Fruit fly (Drosophila melanogaster) whole organism, embryonic: ENCODE results near the gene CG5191.

ENCODE experiments used
- Aef1 ChIP-seq: fragments of 200-800 bp; sonication (Bioruptor generic); IDR thresholded peaks from 3 replicates; pipeline ENCODE4 v1.3.6; 2022; ENCODE audit warnings: missing biosample characterization, missing genetic modification characterization
- Antp ChIP-seq: fragments of 200-800 bp; sonication (Bioruptor generic); optimal IDR thresholded peaks from 3 replicates; lab custom pipeline; 2016; ENCODE audit warnings: missing biosample characterization, missing genetic modification characterization
- Asciz ChIP-seq: fragments of 200-800 bp; sonication (Bioruptor generic); optimal IDR thresholded peaks from 2 replicates; lab custom pipeline; 2017; ENCODE audit warnings: missing biosample characterization, mild to moderate bottlenecking, missing genetic modification characterization, missing genetic modification reagents
- CG11504 ChIP-seq: fragments of 200-800 bp; sonication (Bioruptor generic); optimal IDR thresholded peaks from 3 replicates; lab custom pipeline; 2019; ENCODE audit warnings: missing biosample characterization, mild to moderate bottlenecking, missing genetic modification characterization, moderate library complexity
- CG13894 ChIP-seq: fragments of 200-800 bp; sonication (Bioruptor generic); optimal IDR thresholded peaks from 3 replicates; lab custom pipeline; 2018; ENCODE audit warnings: missing biosample characterization, mild to moderate bottlenecking, missing genetic modification characterization, moderate library complexity
- CG14667 ChIP-seq: fragments of 200-800 bp; sonication (Bioruptor generic); IDR thresholded peaks from 2 replicates; pipeline ENCODE4 v1.3.6; 2022; ENCODE audit warnings: missing biosample characterization, missing genetic modification characterization
- CG14710 ChIP-seq: fragments of 200-800 bp; sonication (Bioruptor generic); optimal IDR thresholded peaks from 3 replicates; lab custom pipeline; 2019; ENCODE audit warnings: missing biosample characterization, mild to moderate bottlenecking, missing genetic modification characterization, moderate library complexity
- CG15269 ChIP-seq: fragments of 200-800 bp; sonication (Bioruptor generic); optimal IDR thresholded peaks from 2 replicates; lab custom pipeline; 2018; ENCODE audit warnings: missing biosample characterization, mild to moderate bottlenecking, missing genetic modification characterization, moderate library complexity
- CG16779 ChIP-seq: fragments of 200-800 bp; sonication (Bioruptor generic); IDR thresholded peaks from 2 replicates; pipeline ENCODE4 v1.3.6; 2022; ENCODE audit warnings: missing biosample characterization, missing genetic modification characterization
- CG17361 ChIP-seq: fragments of 200-800 bp; sonication (Bioruptor generic); IDR thresholded peaks from 3 replicates; pipeline ENCODE4 v1.3.6; 2022; ENCODE audit warnings: missing biosample characterization, missing genetic modification characterization
- CG17568 ChIP-seq: fragments of 200-800 bp; sonication (Bioruptor generic); optimal IDR thresholded peaks from 2 replicates; lab custom pipeline; 2018; ENCODE audit warnings: missing biosample characterization, mild to moderate bottlenecking, missing genetic modification characterization, moderate library complexity
- CG1792 ChIP-seq: fragments of 200-800 bp; sonication (Bioruptor generic); optimal IDR thresholded peaks from 2 replicates; lab custom pipeline; 2016; ENCODE audit warnings: missing biosample characterization, missing genetic modification characterization
- CG31388 ChIP-seq: fragments of 200-800 bp; sonication (Bioruptor generic); optimal IDR thresholded peaks from 2 replicates; lab custom pipeline; 2016; ENCODE audit warnings: missing biosample characterization, missing genetic modification characterization
- CG34422 ChIP-seq: fragments of 200-800 bp; sonication (Bioruptor generic); IDR thresholded peaks from 3 replicates; pipeline ENCODE4 v1.3.6; 2022; ENCODE audit warnings: missing biosample characterization, missing genetic modification characterization
- CG4282 ChIP-seq: fragments of 200-800 bp; sonication (Bioruptor generic); optimal IDR thresholded peaks from 2 replicates; lab custom pipeline; 2016; ENCODE audit warnings: missing biosample characterization, missing genetic modification characterization
- CG5245 ChIP-seq: fragments of 200-800 bp; sonication (Bioruptor generic); optimal IDR thresholded peaks from 3 replicates; lab custom pipeline; 2016; ENCODE audit warnings: missing biosample characterization, missing genetic modification characterization
- CG7357 ChIP-seq: fragments of 200-800 bp; sonication (Bioruptor generic); IDR thresholded peaks from 3 replicates; pipeline ENCODE4 v1.3.6; 2022; ENCODE audit warnings: missing biosample characterization, missing genetic modification characterization
- CG7556 ChIP-seq: fragments of 200-800 bp; sonication (Bioruptor generic); optimal IDR thresholded peaks from 2 replicates; lab custom pipeline; 2017; ENCODE audit warnings: missing biosample characterization, mild to moderate bottlenecking, missing genetic modification characterization
- CG7928 ChIP-seq: fragments of 200-800 bp; sonication (Bioruptor generic); optimal IDR thresholded peaks from 2 replicates; lab custom pipeline; 2017; ENCODE audit warnings: missing biosample characterization, mild to moderate bottlenecking, missing genetic modification characterization
- CG8290 ChIP-seq, 3 experiments: fragments of 200-800 bp; sonication (Bioruptor generic); optimal IDR thresholded peaks; 2 replicates each; lab custom pipeline; 2016 to 2019; ENCODE audit warnings: missing biosample characterization in 3 of 3, missing genetic modification characterization in 3 of 3, mild to moderate bottlenecking in 2 of 3, moderate library complexity in 1 of 3
- CG8478 ChIP-seq: fragments of >200 bp; optimal IDR thresholded peaks from 2 replicates; lab custom pipeline; 2018
- CTCF ChIP-seq: fragments of 200-800 bp; sonication (Bioruptor generic); optimal IDR thresholded peaks from 2 replicates; lab custom pipeline; 2017; ENCODE audit warnings: missing biosample characterization, mild to moderate bottlenecking, missing genetic modification characterization, moderate library complexity
- Hey ChIP-seq: fragments of 200-800 bp; sonication (Bioruptor generic); optimal IDR thresholded peaks from 3 replicates; lab custom pipeline; 2018; ENCODE audit warnings: missing biosample characterization, mild to moderate bottlenecking, missing genetic modification characterization
- HmgZ ChIP-seq: fragments of 200-800 bp; sonication (Bioruptor generic); optimal IDR thresholded peaks from 2 replicates; lab custom pipeline; 2018; ENCODE audit warnings: missing biosample characterization, mild to moderate bottlenecking, missing genetic modification characterization
- Mrtf ChIP-seq: fragments of 200-800 bp; sonication (Bioruptor generic); IDR thresholded peaks from 3 replicates; pipeline ENCODE4 v1.3.6; 2022; ENCODE audit warnings: missing biosample characterization, missing genetic modification characterization
- NK7.1 ChIP-seq: fragments of 200-800 bp; sonication (Bioruptor generic); optimal IDR thresholded peaks from 3 replicates; lab custom pipeline; 2016; ENCODE audit warnings: missing biosample characterization, missing genetic modification characterization
- Nf-YA ChIP-seq: fragments of 200-800 bp; sonication (Bioruptor generic); IDR thresholded peaks from 2 replicates; pipeline ENCODE4 v1.3.6; 2022; ENCODE audit warnings: missing biosample characterization, missing genetic modification characterization
- Pdp1 ChIP-seq, 2 experiments: fragments of 200-800 bp; sonication (Bioruptor generic); optimal IDR thresholded peaks; 3 replicates each; lab custom pipeline; 2016; ENCODE audit warnings: missing biosample characterization in 2 of 2, missing genetic modification characterization in 2 of 2, mild to moderate bottlenecking in 1 of 2, moderate library complexity in 1 of 2
- Rx ChIP-seq: fragments of 200-800 bp; sonication (Bioruptor generic); IDR thresholded peaks from 2 replicates; pipeline ENCODE4 v1.3.6; 2022; ENCODE audit warnings: missing biosample characterization, missing genetic modification characterization
- Side ChIP-seq: fragments of 200-800 bp; sonication (Bioruptor generic); optimal IDR thresholded peaks from 2 replicates; lab custom pipeline; 2016; ENCODE audit warnings: missing biosample characterization, missing genetic modification characterization
- Six4 ChIP-seq: fragments of 200-800 bp; sonication (Bioruptor generic); optimal IDR thresholded peaks from 2 replicates; lab custom pipeline; 2016; ENCODE audit warnings: missing biosample characterization, missing genetic modification characterization
- Trl ChIP-seq, 3 experiments: fragments of >200 bp in 2 of 3; fragments of 200-800 bp in 1 of 3; sonication (Bioruptor generic) in 1 of 3; optimal IDR thresholded peaks; 2 replicates in 1 of 3; 3 replicates in 2 of 3; lab custom pipeline; 2016 to 2017; ENCODE audit warnings: missing biosample characterization in 1 of 3, missing genetic modification characterization in 1 of 3
- ap ChIP-seq: fragments of 200-800 bp; sonication (Bioruptor generic); IDR thresholded peaks from 2 replicates; pipeline ENCODE4 v1.3.6; 2022; ENCODE audit warnings: missing biosample characterization, missing genetic modification characterization
- az2 ChIP-seq: fragments of 200-800 bp; sonication (Bioruptor generic); optimal IDR thresholded peaks from 3 replicates; lab custom pipeline; 2016; ENCODE audit warnings: missing biosample characterization, missing genetic modification characterization
- br ChIP-seq: fragments of >200 bp; optimal IDR thresholded peaks from 2 replicates; lab custom pipeline; 2017
- ci ChIP-seq: fragments of 200-800 bp; sonication (Bioruptor generic); IDR thresholded peaks from 3 replicates; pipeline ENCODE4 v1.3.6; 2022; ENCODE audit warnings: missing biosample characterization, missing genetic modification characterization
- disco-r ChIP-seq: fragments of 200-800 bp; sonication (Bioruptor generic); optimal IDR thresholded peaks from 2 replicates; lab custom pipeline; 2016; ENCODE audit warnings: missing biosample characterization, missing genetic modification characterization
- ewg ChIP-seq: fragments of 200-800 bp; sonication (Bioruptor generic); optimal IDR thresholded peaks from 3 replicates; lab custom pipeline; 2017; ENCODE audit warnings: mild to moderate bottlenecking, missing biosample characterization, missing genetic modification reagents, missing genetic modification characterization
- eyg ChIP-seq: fragments of 200-800 bp; sonication (Bioruptor generic); optimal IDR thresholded peaks from 3 replicates; lab custom pipeline; 2016; ENCODE audit warnings: missing biosample characterization, missing genetic modification characterization
- fd64A ChIP-seq: fragments of 200-800 bp; sonication (Bioruptor generic); optimal IDR thresholded peaks from 3 replicates; lab custom pipeline; 2018; ENCODE audit warnings: missing biosample characterization, mild to moderate bottlenecking, missing genetic modification characterization
- gcm ChIP-seq: fragments of 200-800 bp; sonication (Bioruptor generic); optimal IDR thresholded peaks from 2 replicates; lab custom pipeline; 2019; ENCODE audit warnings: missing biosample characterization, mild to moderate bottlenecking, missing genetic modification characterization, moderate library complexity
- inv ChIP-seq: fragments of 200-800 bp; sonication (Bioruptor generic); IDR thresholded peaks from 2 replicates; pipeline ENCODE4 v1.3.6; 2022; ENCODE audit warnings: missing biosample characterization, missing genetic modification characterization; ENCODE audit not compliant: partially characterized antibody
- jing ChIP-seq: fragments of 200-800 bp; sonication (Bioruptor generic); optimal IDR thresholded peaks from 2 replicates; lab custom pipeline; 2018; ENCODE audit warnings: missing biosample characterization, mild to moderate bottlenecking, missing genetic modification characterization
- kah ChIP-seq: fragments of 200-800 bp; sonication (Bioruptor generic); optimal IDR thresholded peaks from 2 replicates; lab custom pipeline; 2018; ENCODE audit warnings: missing biosample characterization, mild to moderate bottlenecking, missing genetic modification characterization
- mirr ChIP-seq: fragments of 200-800 bp; sonication (Bioruptor generic); optimal IDR thresholded peaks from 3 replicates; lab custom pipeline; 2018; ENCODE audit warnings: missing biosample characterization, mild to moderate bottlenecking, missing genetic modification characterization
- nerfin-2 ChIP-seq: fragments of 200-800 bp; sonication (Bioruptor generic); IDR thresholded peaks from 2 replicates; pipeline ENCODE4 v1.3.6; 2022; ENCODE audit warnings: missing biosample characterization, missing genetic modification characterization; ENCODE audit not compliant: partially characterized antibody
- peb ChIP-seq: fragments of 200-800 bp; sonication (Bioruptor generic); IDR thresholded peaks from 2 replicates; pipeline ENCODE4 v1.3.6; 2022; ENCODE audit warnings: missing biosample characterization, missing genetic modification characterization
- pho ChIP-seq: fragments of 200-800 bp; sonication (Bioruptor generic); optimal IDR thresholded peaks from 2 replicates; lab custom pipeline; 2016; ENCODE audit warnings: missing biosample characterization, missing genetic modification characterization
- prd ChIP-seq, 3 experiments: fragments of >200 bp in 2 of 3; fragments of 200-800 bp in 1 of 3; sonication (Bioruptor generic) in 1 of 3; optimal IDR thresholded peaks in 2 of 3; IDR thresholded peaks in 1 of 3; 2 replicates in 2 of 3; 3 replicates in 1 of 3; pipeline versions ENCODE4 v1.3.6 to Lab custom; 2017 to 2022; ENCODE audit warnings: missing biosample characterization in 1 of 3, missing genetic modification characterization in 1 of 3
- ranshi ChIP-seq: fragments of 200-800 bp; sonication (Bioruptor generic); IDR thresholded peaks from 2 replicates; pipeline ENCODE4 v1.3.6; 2022; ENCODE audit warnings: missing biosample characterization, missing genetic modification characterization

Gene CG5191

DNA sequence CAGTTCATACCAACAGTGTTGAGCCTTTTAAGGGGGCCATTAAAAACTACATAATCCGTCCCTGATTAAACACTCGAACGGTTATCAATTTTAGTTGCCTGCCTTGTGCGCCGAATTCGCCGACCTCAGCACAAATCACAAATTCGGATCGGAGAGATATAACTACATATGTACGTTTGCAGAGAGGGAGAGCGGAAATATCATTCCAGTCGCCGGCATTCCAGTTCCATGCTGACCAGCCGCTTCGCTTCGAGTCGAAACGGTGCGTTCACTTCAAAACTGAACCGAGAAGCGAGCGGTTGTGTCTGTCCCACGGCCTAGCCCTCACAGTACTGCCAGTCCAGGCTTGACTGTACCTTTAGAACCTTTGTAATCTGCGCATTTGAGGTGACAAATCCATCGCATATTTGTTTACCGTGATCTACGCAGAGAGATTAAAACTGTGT lies 13.9 kb downstream of the CG5191 start (continued):
- TF ChIP-seq nerfin-2 (GFP tag; lab: Robert Waterston, UW), result no peak
- peak; percentile 54 for TF ChIP-seq Side

DNA sequence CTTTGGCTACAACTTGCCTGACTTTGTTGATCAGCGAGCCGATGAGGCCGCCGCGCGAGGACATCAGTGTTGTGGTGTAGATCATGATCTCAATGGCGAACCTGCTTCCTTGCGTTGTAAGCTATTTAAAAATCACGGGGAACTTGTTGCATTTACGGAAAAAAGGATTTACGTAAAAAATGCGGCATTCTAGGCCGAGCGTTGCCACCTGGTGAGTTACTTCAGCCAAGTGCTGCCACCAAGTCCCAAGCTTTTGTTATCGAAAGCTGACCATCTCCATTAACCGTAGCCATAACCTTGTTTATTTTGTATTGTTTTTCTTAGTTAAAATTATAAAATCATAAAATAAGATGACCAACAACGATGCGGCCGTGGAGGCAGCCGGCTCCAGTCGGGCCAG lies 16.1 kb downstream of the CG5191 start, which contains the start of the genes TFAM and CG5412:
TFAM (minus strand) TSS at position 222 of the 400 bp plus-strand sequence.
CG5412 (plus strand) TSS at position 265 of the 400 bp plus-strand sequence.
- no peak for TF ChIP-seq CG13894 (tag; lab: Kevin White, UChicago)
- no peak for TF ChIP-seq Antp (GFP tag; lab: Kevin White, UChicago)
- TF ChIP-seq CG5245 (GFP tag; lab: Kevin White, UChicago), result no peak
- 0 out of 3 replicates have a peak, but pooled peaks have one; percentile 9 for TF ChIP-seq ci (GFP tag; lab: Robert Waterston, UW)
- TF ChIP-seq CG14710 (tag; lab: Kevin White, UChicago), result peak; percentile 21
- TF ChIP-seq ap (GFP tag; lab: Robert Waterston, UW), result no peak
- no peak for TF ChIP-seq inv (GFP tag; lab: Robert Waterston, UW)
- no peak for TF ChIP-seq Trl (optimal IDR thresholded peaks at IDR 0.05; lab: Kevin White, UChicago)
- no peak for TF ChIP-seq Trl (GFP tag; optimal IDR thresholded peaks at IDR 0.05; lab: Kevin White, UChicago)
- no peak for TF ChIP-seq CG8290 (GFP tag; optimal IDR thresholded peaks at IDR 0.05; lab: Kevin White, UChicago)
- no peak for TF ChIP-seq CG8290 (tag; optimal IDR thresholded peaks at IDR 0.05; lab: Kevin White, UChicago)
- no peak for TF ChIP-seq az2 (GFP tag; lab: Kevin White, UChicago)
- no peak for TF ChIP-seq CTCF (GFP tag; lab: Kevin White, UChicago)
- TF ChIP-seq fd64A (GFP tag; lab: Kevin White, UChicago), result no peak
- TF ChIP-seq Rx, result no peak
- no peak for TF ChIP-seq mirr (GFP tag; lab: Kevin White, UChicago)
- no peak for TF ChIP-seq Mrtf (GFP tag; lab: Robert Waterston, UW)
- no peak for TF ChIP-seq CG7928 (GFP tag; lab: Kevin White, UChicago)
- no peak for TF ChIP-seq Hey (tag; lab: Kevin White, UChicago)
- TF ChIP-seq ranshi, result no peak
- TF ChIP-seq pho (GFP tag; lab: Kevin White, UChicago), result no peak
- TF ChIP-seq jing (GFP tag; lab: Kevin White, UChicago), result no peak
- TF ChIP-seq peb (GFP tag; lab: Robert Waterston, UW), result no peak
- no peak for TF ChIP-seq Aef1 (GFP tag; lab: Robert Waterston, UW)
- TF ChIP-seq CG1792 (GFP tag; lab: Kevin White, UChicago), result no peak
- TF ChIP-seq CG17568, result no peak
- TF ChIP-seq Pdp1 (GFP tag; optimal IDR thresholded peaks at IDR 0.05; lab: Kevin White, UChicago), result peak in 1 of 2 experiments; percentile 91
- TF ChIP-seq CG7357 (GFP tag; lab: Robert Waterston, UW), result no peak
- TF ChIP-seq disco-r (GFP tag; lab: Kevin White, UChicago), result no peak
- TF ChIP-seq Asciz (GFP tag; lab: Kevin White, UChicago), result no peak
- TF ChIP-seq NK7.1 (GFP tag; lab: Kevin White, UChicago), result no peak
- no peak for TF ChIP-seq eyg (GFP tag; lab: Kevin White, UChicago)
- TF ChIP-seq CG17361, result no peak
- no peak for TF ChIP-seq Six4 (GFP tag; lab: Kevin White, UChicago)
- no peak for TF ChIP-seq ewg (GFP tag; lab: Kevin White, UChicago)
- TF ChIP-seq CG15269 (tag; lab: Kevin White, UChicago), result no peak
- no peak for TF ChIP-seq CG11504 (tag; lab: Kevin White, UChicago)
- TF ChIP-seq gcm (GFP tag; lab: Kevin White, UChicago), result no peak
- no peak for TF ChIP-seq kah (GFP tag; lab: Kevin White, UChicago)
- no peak for TF ChIP-seq prd (optimal IDR thresholded peaks at IDR 0.05; lab: Kevin White, UChicago)
- no peak for TF ChIP-seq prd (GFP tag; IDR thresholded peaks at IDR 0.05; lab: Robert Waterston, UW)
- TF ChIP-seq Nf-YA (GFP tag; lab: Robert Waterston, UW), result no peak
- no peak for TF ChIP-seq CG7556 (GFP tag; lab: Kevin White, UChicago)
- TF ChIP-seq CG14667 (GFP tag; lab: Robert Waterston, UW), result no peak
- TF ChIP-seq CG16779 (GFP tag; lab: Robert Waterston, UW), result no peak
- no peak; the same call in 2 of the 3 replicates for TF ChIP-seq CG34422
- no peak for TF ChIP-seq CG31388
- no peak for TF ChIP-seq CG8478 (lab: Kevin White, UChicago)
- no peak for TF ChIP-seq br (lab: Kevin White, UChicago)
- TF ChIP-seq HmgZ (tag; lab: Kevin White, UChicago), result no peak
- no peak for TF ChIP-seq CG4282 (GFP tag; lab: Kevin White, UChicago)
